Worm (Caenorhabditis elegans): ENCODE measurements around the gene mrps-18.C.

- TF ChIP-seq hmg-11 (tag; optimal IDR thresholded peaks at IDR 0.05) (no peak), R02D3.7 (tag; optimal IDR thresholded peaks at IDR 0.05) (no peak), nhr-25 (tag; optimal IDR thresholded peaks at IDR 0.05) (peak; percentile 54), nhr-76 (tag; optimal IDR thresholded peaks at IDR 0.05) (no peak), ama-1 (optimal IDR thresholded peaks at IDR 0.05) (no peak), lin-39 (tag; optimal IDR thresholded peaks at IDR 0.05) (peak; percentile 17), unc-39 (tag; optimal IDR thresholded peaks at IDR 0.05) (no peak)
Observed at ce11 chrII:6734674-6735073, 1.3 kb upstream of the mrps-18.C start, which contains the start of gene T14B4.3.

All from whole organism, L3 larva.